Worm (Caenorhabditis elegans) whole organism, young adult: ENCODE data around the gene clec-70.
A peak's percentile ranks its signal among the peaks of the same experiment; 100 is the strongest.
"Not testable (repeated sequence)": the region's sequence is repeated elsewhere in the genome, so short reads cannot be mapped to it uniquely, and the experiment has no call there.

Experiments used
- D2030.7 ChIP-seq: fragments of 200-800 bp; sonication (Bioruptor generic); IDR thresholded peaks from 2 replicates; pipeline ENCODE4 v1.3.6; 2022; ENCODE audit warnings: missing genetic modification reagents, missing genetic modification characterization, missing compliant biosample characterization
- K11D2.4 ChIP-seq: fragments of 200-800 bp; sonication (Bioruptor generic); IDR thresholded peaks from 2 replicates; pipeline ENCODE4 v1.3.6; 2022; ENCODE audit warnings: missing genetic modification reagents, missing genetic modification characterization, missing compliant biosample characterization
- T26A5.8 ChIP-seq: sonication (generic microtip); optimal IDR thresholded peaks from 2 replicates; lab custom pipeline; 2016; ENCODE audit warnings: missing genetic modification characterization, missing compliant biosample characterization
- Y53G8AR.9 ChIP-seq: fragments of 200-800 bp; sonication (Bioruptor generic); conservative IDR thresholded peaks from 2 replicates; pipeline ENCODE4 v1.3.6; 2022; ENCODE audit warnings: missing genetic modification reagents, missing genetic modification characterization, missing compliant biosample characterization
- Y79H2A.3 ChIP-seq: fragments of 200-800 bp; sonication (Bioruptor generic); conservative IDR thresholded peaks from 2 replicates; pipeline ENCODE4 v1.3.6; 2022; ENCODE audit warnings: missing genetic modification reagents, missing genetic modification characterization, missing compliant biosample characterization
- ZK185.1 ChIP-seq: sonication (generic microtip); optimal IDR thresholded peaks from 2 replicates; lab custom pipeline; 2016; ENCODE audit warnings: mild to moderate bottlenecking, missing genetic modification characterization, missing compliant biosample characterization; ENCODE audit not compliant: poor library complexity, severe bottlenecking
- athp-1 ChIP-seq: sonication (generic microtip); optimal IDR thresholded peaks from 2 replicates; lab custom pipeline; 2017; ENCODE audit warnings: mild to moderate bottlenecking, missing genetic modification characterization, missing compliant biosample characterization
- ccch-3 ChIP-seq: fragments of 200-800 bp; sonication (Bioruptor generic); optimal IDR thresholded peaks from 2 replicates; lab custom pipeline; 2018; ENCODE audit warnings: mild to moderate bottlenecking, missing genetic modification characterization, missing compliant biosample characterization
- ceh-100 ChIP-seq: fragments of 200-800 bp; sonication (Bioruptor generic); IDR thresholded peaks from 2 replicates; pipeline ENCODE4 v1.3.6; 2022; ENCODE audit warnings: missing genetic modification reagents, missing genetic modification characterization, missing compliant biosample characterization
- ceh-40 ChIP-seq: fragments of 200-800 bp; sonication (Bioruptor generic); IDR thresholded peaks from 2 replicates; pipeline ENCODE4 v1.3.6; 2022; ENCODE audit warnings: missing genetic modification characterization, missing compliant biosample characterization
- ceh-58 ChIP-seq: fragments of 200-800 bp; sonication (Bioruptor generic); IDR thresholded peaks from 2 replicates; pipeline ENCODE4 v1.3.6; 2022; ENCODE audit warnings: missing genetic modification characterization, missing compliant biosample characterization
- dox-1 ChIP-seq: fragments of 200-800 bp; sonication (Bioruptor generic); IDR thresholded peaks from 2 replicates; pipeline ENCODE4 v1.3.6; 2022; ENCODE audit warnings: missing genetic modification reagents, missing genetic modification characterization, missing compliant biosample characterization
- egrh-3 ChIP-seq: fragments of 200-800 bp; sonication (Bioruptor generic); IDR thresholded peaks from 2 replicates; pipeline ENCODE4 v1.3.6; 2022; ENCODE audit warnings: missing genetic modification reagents, missing genetic modification characterization, missing compliant biosample characterization
- ets-4 ChIP-seq: fragments of 200-800 bp; sonication (Bioruptor generic); optimal IDR thresholded peaks from 2 replicates; lab custom pipeline; 2018; ENCODE audit warnings: mild to moderate bottlenecking, missing genetic modification characterization, missing compliant biosample characterization
- him-1 ChIP-seq: sonication (generic microtip); optimal IDR thresholded peaks from 2 replicates; lab custom pipeline; 2016; ENCODE audit warnings: missing genotype, missing genetic modification reagents, missing genetic modification characterization, missing compliant biosample characterization
- hmg-1.2 ChIP-seq: fragments of 200-800 bp; sonication (Bioruptor generic); IDR thresholded peaks from 2 replicates; pipeline ENCODE4 v1.3.6; 2022; ENCODE audit warnings: missing genetic modification reagents, missing genetic modification characterization, missing compliant biosample characterization
- hrde-1 ChIP-seq: sonication (generic microtip); optimal IDR thresholded peaks from 2 replicates; lab custom pipeline; 2016; ENCODE audit warnings: missing genetic modification characterization, mild to moderate bottlenecking, missing compliant biosample characterization, moderate library complexity, missing genotype, missing genetic modification reagents, borderline replicate concordance
- lag-1 ChIP-seq: fragments of 200-800 bp; sonication (Bioruptor generic); IDR thresholded peaks from 2 replicates; pipeline ENCODE4 v1.3.6; 2022; ENCODE audit warnings: missing genetic modification reagents, missing genetic modification characterization, missing compliant biosample characterization
- let-607 ChIP-seq, 2 experiments: fragments of 200-800 bp in 1 of 2; sonication (Bioruptor generic) in 1 of 2; sonication (generic microtip) in 1 of 2; optimal IDR thresholded peaks; 2 replicates each; lab custom pipeline; 2016 to 2018; ENCODE audit warnings: mild to moderate bottlenecking in 2 of 2, missing compliant biosample characterization in 2 of 2, missing genetic modification characterization in 2 of 2, moderate library complexity in 2 of 2, missing genotype in 1 of 2
- lin-54 ChIP-seq: fragments of 200-800 bp; sonication (Bioruptor generic); optimal IDR thresholded peaks from 2 replicates; lab custom pipeline; 2018; ENCODE audit warnings: mild to moderate bottlenecking, missing genetic modification characterization, missing compliant biosample characterization
- lsy-27 ChIP-seq: sonication (generic microtip); optimal IDR thresholded peaks from 2 replicates; lab custom pipeline; 2017; ENCODE audit warnings: missing genetic modification characterization, mild to moderate bottlenecking, missing compliant biosample characterization, antibody characterized with exemption, missing genotype, borderline replicate concordance; ENCODE audit not compliant: insufficient read depth
- mxl-1 ChIP-seq: sonication (generic microtip); optimal IDR thresholded peaks from 2 replicates; lab custom pipeline; 2016; ENCODE audit warnings: missing genetic modification characterization, missing compliant biosample characterization
- nfya-2 ChIP-seq: fragments of 200-800 bp; sonication (Bioruptor generic); IDR thresholded peaks from 2 replicates; pipeline ENCODE4 v1.3.6; 2022; ENCODE audit warnings: missing genetic modification reagents, missing genetic modification characterization, missing compliant biosample characterization
- nhr-80 ChIP-seq: sonication (generic microtip); optimal IDR thresholded peaks from 2 replicates; lab custom pipeline; 2016; ENCODE audit warnings: missing genetic modification characterization, missing compliant biosample characterization
- pbrm-1 ChIP-seq: fragments of 200-800 bp; sonication (Bioruptor generic); IDR thresholded peaks from 2 replicates; pipeline ENCODE4 v1.3.6; 2022; ENCODE audit warnings: missing genetic modification reagents, missing genetic modification characterization, missing compliant biosample characterization
- pha-4 ChIP-seq: fragments of 150-350 bp; sonication (generic microtip); optimal IDR thresholded peaks from 2 replicates; lab custom pipeline; 2014; ENCODE audit warnings: missing biosample characterization, missing genetic modification reagents, missing genetic modification characterization
- rec-8 ChIP-seq, 2 experiments: sonication (generic microtip); optimal IDR thresholded peaks; 2 replicates each; lab custom pipeline; 2016; ENCODE audit warnings: mild to moderate bottlenecking in 2 of 2, missing genetic modification characterization in 2 of 2, missing genetic modification reagents in 2 of 2, missing genotype in 2 of 2, missing biosample characterization in 1 of 2, missing compliant biosample characterization in 1 of 2, moderate library complexity in 1 of 2
- snpc-1.1 ChIP-seq: sonication (generic microtip); optimal IDR thresholded peaks from 2 replicates; lab custom pipeline; 2017; ENCODE audit warnings: missing genetic modification characterization, mild to moderate bottlenecking, missing compliant biosample characterization, antibody characterized with exemption, moderate library complexity, missing genotype, missing genetic modification reagents; ENCODE audit not compliant: insufficient read depth
- snpc-4 ChIP-seq, 5 experiments: fragments of 150-350 bp in 1 of 5; sonication (generic microtip) in 4 of 5; optimal IDR thresholded peaks; 2 replicates each; lab custom pipeline; 2014 to 2018; ENCODE audit warnings: missing genetic modification characterization in 5 of 5, missing biosample characterization in 3 of 5, antibody characterized with exemption in 2 of 5, mild to moderate bottlenecking in 2 of 5, missing compliant biosample characterization in 2 of 5, missing genotype in 2 of 5, moderate library complexity in 2 of 5, missing genetic modification reagents in 1 of 5
- unc-62 ChIP-seq: fragments of 150-350 bp; optimal IDR thresholded peaks from 2 replicates; lab custom pipeline; 2014; ENCODE audit warnings: missing biosample characterization, missing genetic modification reagents, missing genetic modification characterization
- zfh-2 ChIP-seq: fragments of 200-800 bp; sonication (Bioruptor generic); conservative IDR thresholded peaks from 2 replicates; pipeline ENCODE4 v1.3.6; 2022; ENCODE audit warnings: missing genetic modification reagents, missing genetic modification characterization, missing compliant biosample characterization
- zim-3 ChIP-seq: sonication (generic microtip); optimal IDR thresholded peaks from 2 replicates; lab custom pipeline; 2017; ENCODE audit warnings: mild to moderate bottlenecking, missing genetic modification characterization, moderate library complexity, missing compliant biosample characterization
- ztf-25 ChIP-seq: fragments of 200-800 bp; sonication (Bioruptor generic); IDR thresholded peaks from 2 replicates; pipeline ENCODE4 v1.3.6; 2022; ENCODE audit warnings: missing genetic modification reagents, missing genetic modification characterization, missing compliant biosample characterization
- ztf-28 ChIP-seq: fragments of 200-800 bp; sonication (Bioruptor generic); IDR thresholded peaks from 2 replicates; pipeline ENCODE4 v1.3.6; 2022; ENCODE audit warnings: missing genetic modification reagents, missing genetic modification characterization, missing compliant biosample characterization

Gene clec-70

DNA sequence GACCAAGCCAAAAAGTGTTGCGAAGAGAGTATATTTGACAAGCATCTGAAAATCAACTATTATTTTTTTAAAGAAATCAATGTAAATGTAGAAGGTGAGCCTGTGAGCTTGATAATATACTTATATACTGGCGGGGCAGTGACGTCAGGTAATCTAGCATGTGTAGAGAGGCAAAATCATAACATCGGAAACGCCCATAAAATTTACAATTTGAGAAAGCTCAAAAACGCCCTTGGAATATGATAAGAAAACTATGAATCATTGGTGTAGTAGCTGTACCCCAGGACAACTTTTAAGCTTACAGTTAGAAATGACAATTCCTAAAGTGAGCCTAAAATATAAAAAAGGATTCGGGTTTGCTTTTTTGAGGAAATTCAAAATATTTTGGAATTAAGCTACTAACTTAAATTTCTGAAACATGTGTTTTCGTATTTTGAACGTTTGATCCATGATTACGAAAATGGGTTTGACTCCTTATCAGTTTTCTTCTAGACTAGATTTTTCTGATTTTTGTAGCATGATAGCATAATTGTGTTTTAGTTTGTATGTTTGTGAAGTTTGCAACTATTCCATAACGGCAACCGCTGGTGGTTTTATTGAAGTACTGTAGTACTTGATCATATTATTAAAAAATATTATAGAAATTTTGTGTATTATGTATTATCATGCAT lies 9.3 kb downstream of the clec-70 start, which contains the start of gene clec-174:
Gene clec-174, minus strand, starts transcription at position 51 of the 671 bp plus-strand sequence.
- no peak for TF ChIP-seq ceh-40 (GFP tag; lab: Robert Waterston, UW)

DNA sequence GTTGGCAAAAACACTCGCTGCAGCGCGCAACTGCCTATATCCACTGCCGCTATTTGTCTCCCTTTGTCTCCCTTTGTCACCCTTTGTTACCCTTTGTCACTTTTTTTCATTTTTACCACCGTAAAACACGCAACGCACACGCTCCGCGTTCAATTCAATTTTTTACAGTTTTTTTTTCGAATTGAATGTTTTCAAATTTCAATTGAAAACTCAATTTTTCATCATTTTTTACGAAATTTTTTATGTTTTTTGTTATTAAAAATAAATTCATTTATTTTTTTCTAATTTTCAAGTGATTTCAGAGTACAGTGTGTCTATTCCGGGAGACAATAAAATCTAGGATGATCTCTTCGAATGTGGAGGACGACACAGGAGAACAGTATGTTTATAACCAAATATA lies 10.5 kb downstream of the clec-70 start, which contains the start of gene Y46C8AL.11:
Gene Y46C8AL.11, plus strand, starts transcription at position 301 of the 400 bp plus-strand sequence.
- TF ChIP-seq K11D2.4 (GFP tag; lab: Robert Waterston, UW) (no peak), ceh-58 (no peak), ZK185.1 (tag; lab: Kevin White, UChicago) (no peak), rec-8 (tag; optimal IDR thresholded peaks at IDR 0.05; lab: Kevin White, UChicago) (no peak), ztf-25 (no peak), snpc-1.1 (tag; lab: Kevin White, UChicago) (no peak)

DNA sequence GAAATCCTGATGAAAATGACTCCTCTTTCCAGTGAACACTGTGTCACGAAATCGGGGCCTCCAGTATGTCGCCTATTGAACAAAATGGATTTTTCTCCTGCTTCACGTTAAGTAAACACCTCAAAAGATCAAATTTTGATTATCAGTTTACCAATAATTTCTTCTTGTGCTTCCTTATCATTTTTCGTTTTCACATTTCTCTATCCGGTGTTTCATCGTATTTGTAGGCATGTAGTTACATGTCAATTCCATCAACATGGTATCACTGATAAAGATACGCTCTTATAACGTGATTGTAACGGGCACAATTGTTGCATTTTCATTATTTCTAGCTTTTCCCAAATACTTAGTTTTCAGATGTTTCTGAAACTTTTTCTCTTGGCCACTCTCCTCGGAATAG lies 12.0 kb downstream of the clec-70 start, which contains the start of gene clec-72:
Gene clec-72, plus strand, starts transcription at position 358 of the 400 bp plus-strand sequence.
- TF ChIP-seq dox-1 (GFP tag; lab: Robert Waterston, UW) = peak; percentile 19; the same call in 1 of the 2 replicates
- no peak for TF ChIP-seq lin-54 (GFP tag; lab: Kevin White, UChicago)
- peak; percentile 43 for TF ChIP-seq unc-62 (GFP tag; lab: Kevin White, UChicago)
- TF ChIP-seq nhr-80 (tag; lab: Kevin White, UChicago) = peak; percentile 90
- no peak for TF ChIP-seq zim-3 (tag; lab: Kevin White, UChicago)
- TF ChIP-seq lsy-27 (tag; lab: Kevin White, UChicago) = no peak
- TF ChIP-seq ets-4 = peak; percentile 62
- no peak for TF ChIP-seq T26A5.8
- TF ChIP-seq Y79H2A.3 (GFP tag; lab: Robert Waterston, UW) = no peak
- TF ChIP-seq hrde-1 = no peak
- no peak for TF ChIP-seq athp-1 (tag; lab: Kevin White, UChicago)
- TF ChIP-seq lag-1 (GFP tag; lab: Robert Waterston, UW) = no peak
- TF ChIP-seq, all 124 proteins: peak for 4

DNA sequence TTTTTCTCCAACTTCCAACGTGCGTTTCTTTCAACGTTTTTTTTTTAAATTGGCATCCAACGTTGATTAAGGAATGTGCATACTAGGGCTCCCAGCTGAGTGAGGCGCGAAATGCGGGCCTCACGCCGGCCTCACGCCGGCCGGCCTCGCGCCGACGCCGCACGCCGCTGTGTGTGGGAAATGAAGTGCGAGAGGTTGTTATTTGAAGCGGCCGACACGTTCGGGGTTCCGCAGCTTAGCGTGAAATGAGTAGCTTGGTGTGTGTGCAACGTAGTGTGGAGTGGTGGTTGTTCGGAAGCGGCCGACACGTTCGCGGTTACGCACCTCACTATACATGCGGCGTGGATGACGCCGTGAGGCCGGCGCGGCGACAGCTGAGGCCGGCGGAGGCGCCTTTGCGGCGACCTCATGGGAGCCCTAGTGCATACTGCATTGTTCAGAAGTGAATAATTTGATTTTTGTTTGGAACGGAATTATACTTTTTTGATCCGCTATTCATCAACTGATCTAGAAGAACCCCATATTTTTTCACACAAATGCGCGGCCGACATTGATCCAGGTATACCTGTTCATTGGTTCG lies 15.0 kb downstream of the clec-70 start:
- TF ChIP-seq snpc-4 (GFP tag; optimal IDR thresholded peaks at IDR 0.05; lab: Kevin White, UChicago) = not testable (repeated sequence)
- peak in 1 of 4 experiments; percentile 81 for TF ChIP-seq snpc-4 (tag; optimal IDR thresholded peaks at IDR 0.05; lab: Kevin White, UChicago)
- TF ChIP-seq egrh-3 (GFP tag; lab: Robert Waterston, UW) = peak; percentile 74; the same call in 1 of the 2 replicates
- 0 out of 2 replicates have a peak, but pooled peaks have one; percentile 33 for TF ChIP-seq ztf-28 (GFP tag; lab: Robert Waterston, UW)
- peak; percentile 86 for TF ChIP-seq zfh-2 (GFP tag; lab: Robert Waterston, UW)
- peak; percentile 7; the same call in 1 of the 2 replicates for TF ChIP-seq dox-1 (GFP tag; lab: Robert Waterston, UW)
- TF ChIP-seq hmg-1.2 (GFP tag; lab: Robert Waterston, UW) = peak; percentile 37

DNA sequence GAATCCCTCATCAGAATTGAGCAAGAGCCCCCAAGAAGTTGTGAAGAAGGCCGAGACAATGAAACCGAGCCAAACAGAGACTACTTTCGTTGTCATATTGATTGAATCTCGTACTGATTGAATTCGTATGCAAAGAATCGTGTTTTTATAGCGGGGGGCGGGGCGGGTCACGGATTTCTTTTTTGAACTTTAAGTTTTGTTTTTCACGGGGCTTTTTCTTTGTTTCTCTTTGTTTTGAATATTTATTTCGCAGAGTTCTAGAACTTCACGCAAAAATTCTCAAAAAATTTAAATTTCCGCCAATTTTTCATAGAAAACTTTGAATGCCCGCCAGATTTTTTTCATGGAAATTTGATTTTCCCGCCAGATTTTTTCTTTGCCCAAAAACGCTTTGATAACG lies 23.6 kb downstream of the clec-70 start, which contains the start of gene clec-73:
Gene clec-73, minus strand, starts transcription at position 101 of the 400 bp plus-strand sequence.
- TF ChIP-seq him-1 (tag; lab: Kevin White, UChicago) (no peak), let-607 (tag; optimal IDR thresholded peaks at IDR 0.05; lab: Kevin White, UChicago) (no peak), Y53G8AR.9 (GFP tag; lab: Robert Waterston, UW) (no peak), mxl-1 (tag; lab: Kevin White, UChicago) (no peak), D2030.7 (GFP tag; lab: Robert Waterston, UW) (no peak), lag-1 (GFP tag; lab: Robert Waterston, UW) (no peak), ccch-3 (no peak), ZK185.1 (tag; lab: Kevin White, UChicago) (no peak), ceh-100 (no peak), nfya-2 (GFP tag; lab: Robert Waterston, UW) (no peak), pbrm-1 (GFP tag; lab: Robert Waterston, UW) (no peak), Y79H2A.3 (GFP tag; lab: Robert Waterston, UW) (no peak), ztf-28 (GFP tag; lab: Robert Waterston, UW) (no peak), pha-4 (tag; lab: Kevin White, UChicago) (no peak), athp-1 (tag; lab: Kevin White, UChicago) (no peak)
